Worm (Caenorhabditis elegans): ENCODE results near the gene sax-3.

DNA sequence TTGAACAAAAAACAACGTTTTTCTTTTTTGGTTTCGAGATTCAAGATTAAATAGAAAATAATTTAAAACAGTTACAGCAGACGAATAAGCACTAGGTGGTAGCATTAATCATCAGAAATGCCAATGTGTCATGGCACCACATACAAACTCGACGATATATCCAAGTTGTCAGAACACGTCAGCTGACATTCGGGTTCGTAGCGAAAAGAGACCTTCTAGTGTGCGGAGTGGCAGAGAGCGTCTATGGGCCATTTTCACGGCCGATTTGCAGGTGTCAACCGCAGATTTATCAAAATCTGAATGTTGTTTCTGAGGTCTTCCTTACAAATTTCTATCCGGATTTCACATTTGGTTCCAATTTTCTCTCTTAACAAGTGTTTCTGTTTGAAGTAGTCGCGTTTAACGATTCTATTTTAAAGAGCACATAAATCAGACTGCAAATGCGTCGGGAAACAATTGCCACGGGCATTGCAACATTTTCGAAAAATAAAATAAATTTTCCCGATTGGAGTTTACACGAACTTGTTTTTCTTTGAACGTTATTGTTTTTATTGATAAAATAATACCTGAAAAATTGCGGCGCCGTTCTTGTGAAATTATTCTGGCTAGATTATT, 22.5 kb upstream of the sax-3 start:
- TF ChIP-seq flt-1 (GFP tag; IDR thresholded peaks at IDR 0.05), result no peak
- no peak for TF ChIP-seq cog-1 (tag; optimal IDR thresholded peaks at IDR 0.05)

Measured in whole organism, midembryonic.